Fruit fly (Drosophila melanogaster) whole organism, prepupa: ENCODE results near the gene pyd.

ENCODE experiments used
- CG11902 ChIP-seq: fragments of 200-800 bp; sonication (Bioruptor generic); optimal IDR thresholded peaks from 3 replicates; lab custom pipeline; 2016; ENCODE audit warnings: missing biosample characterization, missing genetic modification characterization
- CG6854 ChIP-seq: fragments of 200-800 bp; sonication (Bioruptor generic); optimal IDR thresholded peaks from 2 replicates; lab custom pipeline; 2017; ENCODE audit warnings: missing biosample characterization, mild to moderate bottlenecking, missing genetic modification characterization
- CG7368 ChIP-seq: fragments of 200-800 bp; sonication (Bioruptor generic); optimal IDR thresholded peaks from 3 replicates; lab custom pipeline; 2016; ENCODE audit warnings: missing biosample characterization, missing genetic modification characterization
- acj6 ChIP-seq: fragments of 200-800 bp; sonication (Bioruptor generic); optimal IDR thresholded peaks from 3 replicates; lab custom pipeline; 2016; ENCODE audit warnings: missing biosample characterization, missing genetic modification characterization
- eg ChIP-seq: fragments of 200-800 bp; sonication (Bioruptor generic); IDR thresholded peaks from 3 replicates; pipeline ENCODE4 v1.3.6; 2022; ENCODE audit warnings: missing biosample characterization, missing genetic modification characterization

- TF ChIP-seq CG11902 (GFP tag; lab: Kevin White, UChicago) (peak; percentile 38), CG7368 (GFP tag; lab: Kevin White, UChicago) (peak; percentile 28), acj6 (GFP tag; lab: Kevin White, UChicago) (peak; percentile 59), CG6854 (GFP tag; lab: Kevin White, UChicago) (no peak), eg (GFP tag; lab: Robert Waterston, UW) (no peak)
Observed at dm6 chr3R:8808518-8808921, 123.2 kb downstream of the pyd start.
